Worm (Caenorhabditis elegans) whole organism, early embryonic: Measurements from ENCODE around the gene his-41.

ENCODE experiments used
- B0310.2 ChIP-seq: sonication (generic microtip); optimal IDR thresholded peaks from 2 replicates; lab custom pipeline; 2016; ENCODE audit warnings: mild to moderate bottlenecking, missing genetic modification characterization, missing compliant biosample characterization
- F13C5.2 ChIP-seq: sonication (generic microtip); optimal IDR thresholded peaks from 2 replicates; lab custom pipeline; 2017; ENCODE audit warnings: mild to moderate bottlenecking, missing genetic modification characterization, inconsistent platforms, missing compliant biosample characterization
- aly-1 ChIP-seq: sonication (generic microtip); optimal IDR thresholded peaks from 2 replicates; lab custom pipeline; 2016; ENCODE audit warnings: missing genetic modification characterization, missing compliant biosample characterization
- ama-1 ChIP-seq: fragments of 150-350 bp; optimal IDR thresholded peaks from 2 replicates; lab custom pipeline; 2014
- ceh-13 ChIP-seq: fragments of 200-800 bp; sonication (Bioruptor generic); optimal IDR thresholded peaks from 2 replicates; lab custom pipeline; 2018; ENCODE audit warnings: mild to moderate bottlenecking, missing genetic modification characterization, missing compliant biosample characterization
- ceh-36 ChIP-seq: sonication (generic microtip); optimal IDR thresholded peaks from 2 replicates; lab custom pipeline; 2016; ENCODE audit warnings: missing genetic modification characterization, inconsistent platforms, missing compliant biosample characterization
- ets-7 ChIP-seq: sonication (generic microtip); optimal IDR thresholded peaks from 2 replicates; lab custom pipeline; 2016; ENCODE audit warnings: missing genotype, missing genetic modification characterization, missing compliant biosample characterization
- flt-1 ChIP-seq: fragments of 200-800 bp; sonication (Bioruptor generic); IDR thresholded peaks from 2 replicates; pipeline ENCODE4 v1.3.6; 2022; ENCODE audit warnings: missing genetic modification characterization, missing compliant biosample characterization
- hmbx-1 ChIP-seq: sonication (generic microtip); optimal IDR thresholded peaks from 2 replicates; lab custom pipeline; 2016; ENCODE audit warnings: mild to moderate bottlenecking, missing genetic modification characterization, missing compliant biosample characterization
- hmg-4 ChIP-seq: fragments of 200-800 bp; sonication (Bioruptor generic); optimal IDR thresholded peaks from 2 replicates; lab custom pipeline; 2018; ENCODE audit warnings: mild to moderate bottlenecking, missing genetic modification characterization, missing compliant biosample characterization
- hnd-1 ChIP-seq: sonication (generic microtip); optimal IDR thresholded peaks from 2 replicates; lab custom pipeline; 2016; ENCODE audit warnings: missing genetic modification characterization, missing compliant biosample characterization
- pes-1 ChIP-seq: fragments of 200-800 bp; sonication (Bioruptor generic); IDR thresholded peaks from 2 replicates; pipeline ENCODE4 v1.3.6; 2022; ENCODE audit warnings: missing genetic modification reagents, missing genetic modification characterization, missing compliant biosample characterization
- scrt-1 ChIP-seq: fragments of 200-800 bp; sonication (Bioruptor generic); IDR thresholded peaks from 2 replicates; pipeline ENCODE4 v1.3.6; 2022; ENCODE audit warnings: missing genetic modification characterization, missing compliant biosample characterization
- sea-1 ChIP-seq: fragments of 200-800 bp; sonication (Bioruptor generic); conservative IDR thresholded peaks from 2 replicates; pipeline ENCODE4 v1.3.6; 2022; ENCODE audit warnings: missing genetic modification characterization, missing compliant biosample characterization
- tbx-11 ChIP-seq: fragments of 200-800 bp; sonication (Bioruptor generic); IDR thresholded peaks from 2 replicates; pipeline ENCODE4 v1.3.6; 2022; ENCODE audit warnings: missing genetic modification characterization, missing compliant biosample characterization
- tbx-37 ChIP-seq: fragments of 200-800 bp; sonication (Bioruptor generic); conservative IDR thresholded peaks from 2 replicates; pipeline ENCODE4 v1.3.6; 2022; ENCODE audit warnings: missing genetic modification reagents, missing genetic modification characterization, missing compliant biosample characterization
- tra-4 ChIP-seq: sonication (generic microtip); optimal IDR thresholded peaks from 2 replicates; lab custom pipeline; 2017; ENCODE audit warnings: missing genetic modification characterization, missing compliant biosample characterization

Gene his-41

ce11 chrV:9507742-9508141, 37.6 kb upstream of the his-41 start, which contains the start of gene acs-14:
acs-14 (plus strand) TSS chrV:9508132.
- no peak for TF ChIP-seq scrt-1 (GFP tag; lab: Robert Waterston, UW)
- TF ChIP-seq F13C5.2 (tag; lab: Kevin White, UChicago): no peak
- no peak for TF ChIP-seq tbx-11 (GFP tag; lab: Robert Waterston, UW)
- TF ChIP-seq flt-1 (GFP tag; lab: Robert Waterston, UW): no peak
- no peak for TF ChIP-seq sea-1 (GFP tag; lab: Robert Waterston, UW)
- TF ChIP-seq B0310.2 (tag; lab: Kevin White, UChicago): no peak
- TF ChIP-seq ceh-13 (GFP tag; lab: Kevin White, UChicago): no peak
- TF ChIP-seq tbx-37: no peak
- TF ChIP-seq hmbx-1 (tag; lab: Kevin White, UChicago): no peak

ce11 chrV:9509597-9509996, 35.7 kb upstream of the his-41 start:
- TF ChIP-seq ceh-13 (GFP tag; lab: Kevin White, UChicago) (no peak), sea-1 (GFP tag; lab: Robert Waterston, UW) (no peak), tra-4 (tag; lab: Kevin White, UChicago) (no peak)

ce11 chrV:9513590-9513989, 31.7 kb upstream of the his-41 start, which contains the start of gene eif-2Bdelta:
eif-2Bdelta (plus strand) TSS chrV:9513824.
- TF ChIP-seq ets-7 (tag; lab: Kevin White, UChicago) (no peak), ama-1 (lab: Kevin White, UChicago) (no peak), pes-1 (GFP tag; lab: Robert Waterston, UW) (no peak), F13C5.2 (tag; lab: Kevin White, UChicago) (no peak)

ce11 chrV:9516280-9516679, 29.1 kb upstream of the his-41 start:
- TF ChIP-seq aly-1 (tag; lab: Kevin White, UChicago): no peak
- no peak for TF ChIP-seq sea-1 (GFP tag; lab: Robert Waterston, UW)
- TF ChIP-seq flt-1 (GFP tag; lab: Robert Waterston, UW): no peak
- no peak for TF ChIP-seq F13C5.2 (tag; lab: Kevin White, UChicago)
- TF ChIP-seq pes-1 (GFP tag; lab: Robert Waterston, UW): no peak
- TF ChIP-seq hnd-1 (tag; lab: Kevin White, UChicago): no peak
- TF ChIP-seq hmg-4 (GFP tag; lab: Kevin White, UChicago): no peak
- TF ChIP-seq tbx-11 (GFP tag; lab: Robert Waterston, UW): no peak
- TF ChIP-seq ceh-36 (tag; lab: Kevin White, UChicago): no peak
- no peak for TF ChIP-seq tra-4 (tag; lab: Kevin White, UChicago)
- TF ChIP-seq ama-1 (lab: Kevin White, UChicago): no peak
- TF ChIP-seq hmbx-1 (tag; lab: Kevin White, UChicago): no peak
- no peak for TF ChIP-seq scrt-1 (GFP tag; lab: Robert Waterston, UW)

ce11 chrV:9518832-9519231, 26.5 kb upstream of the his-41 start, which contains the start of gene C50F4.8:
C50F4.8 (minus strand) TSS chrV:9518859.
- TF ChIP-seq F13C5.2 (tag; lab: Kevin White, UChicago) (no peak), pes-1 (GFP tag; lab: Robert Waterston, UW) (no peak), ets-7 (tag; lab: Kevin White, UChicago) (no peak), hmg-4 (GFP tag; lab: Kevin White, UChicago) (no peak), scrt-1 (GFP tag; lab: Robert Waterston, UW) (no peak), ceh-36 (tag; lab: Kevin White, UChicago) (no peak), ceh-13 (GFP tag; lab: Kevin White, UChicago) (no peak), flt-1 (GFP tag; lab: Robert Waterston, UW) (no peak), ama-1 (lab: Kevin White, UChicago) (no peak), tra-4 (tag; lab: Kevin White, UChicago) (no peak), aly-1 (tag; lab: Kevin White, UChicago) (no peak), hnd-1 (tag; lab: Kevin White, UChicago) (no peak), hmbx-1 (tag; lab: Kevin White, UChicago) (no peak), tbx-37 (no peak), sea-1 (GFP tag; lab: Robert Waterston, UW) (no peak), B0310.2 (tag; lab: Kevin White, UChicago) (no peak), tbx-11 (GFP tag; lab: Robert Waterston, UW) (no peak)

- TF ChIP-seq ets-7 (tag; lab: Kevin White, UChicago) (no peak), tbx-37 (no peak), flt-1 (GFP tag; lab: Robert Waterston, UW) (no peak), F13C5.2 (tag; lab: Kevin White, UChicago) (no peak), B0310.2 (tag; lab: Kevin White, UChicago) (no peak), tbx-11 (GFP tag; lab: Robert Waterston, UW) (no peak), sea-1 (GFP tag; lab: Robert Waterston, UW) (no peak), ceh-13 (GFP tag; lab: Kevin White, UChicago) (no peak), aly-1 (tag; lab: Kevin White, UChicago) (no peak), ama-1 (lab: Kevin White, UChicago) (no peak), tra-4 (tag; lab: Kevin White, UChicago) (no peak), hmg-4 (GFP tag; lab: Kevin White, UChicago) (no peak), pes-1 (GFP tag; lab: Robert Waterston, UW) (no peak), scrt-1 (GFP tag; lab: Robert Waterston, UW) (no peak)
Observed at ce11 chrV:9521697-9522096, 23.6 kb upstream of the his-41 start.

ce11 chrV:9524099-9524498, 21.2 kb upstream of the his-41 start, which contains the start of gene C50F4.9:
C50F4.9 (minus strand) TSS chrV:9524199.
- TF ChIP-seq sea-1 (GFP tag; lab: Robert Waterston, UW) (no peak), hnd-1 (tag; lab: Kevin White, UChicago) (no peak), tbx-11 (GFP tag; lab: Robert Waterston, UW) (no peak), pes-1 (GFP tag; lab: Robert Waterston, UW) (no peak), ama-1 (lab: Kevin White, UChicago) (no peak), hmg-4 (GFP tag; lab: Kevin White, UChicago) (no peak), tra-4 (tag; lab: Kevin White, UChicago) (no peak), tbx-37 (no peak), F13C5.2 (tag; lab: Kevin White, UChicago) (no peak), ceh-13 (GFP tag; lab: Kevin White, UChicago) (no peak), hmbx-1 (tag; lab: Kevin White, UChicago) (no peak), B0310.2 (tag; lab: Kevin White, UChicago) (no peak), flt-1 (GFP tag; lab: Robert Waterston, UW) (no peak)
